Fruit fly (Drosophila melanogaster) whole organism, embryonic: ENCODE measurements around the gene CG15717.

ENCODE experiments used
- CG10654 ChIP-seq: fragments of 200-800 bp; sonication (Bioruptor generic); optimal IDR thresholded peaks from 2 replicates; lab custom pipeline; 2016; ENCODE audit warnings: missing biosample characterization, missing genetic modification characterization
- CG11247 ChIP-seq: fragments of 200-800 bp; sonication (Bioruptor generic); IDR thresholded peaks from 2 replicates; pipeline ENCODE4 v1.3.6; 2022; ENCODE audit warnings: missing biosample characterization, missing genetic modification characterization
- CG11456 ChIP-seq: fragments of 200-800 bp; sonication (Bioruptor generic); IDR thresholded peaks from 3 replicates; pipeline ENCODE4 v1.3.6; 2022; ENCODE audit warnings: missing biosample characterization, missing genetic modification characterization
- CG11504 ChIP-seq: fragments of 200-800 bp; sonication (Bioruptor generic); optimal IDR thresholded peaks from 3 replicates; lab custom pipeline; 2019; ENCODE audit warnings: missing biosample characterization, mild to moderate bottlenecking, missing genetic modification characterization, moderate library complexity
- CG13287 ChIP-seq: fragments of 200-800 bp; sonication (Bioruptor generic); IDR thresholded peaks from 2 replicates; pipeline ENCODE4 v1.3.6; 2022; ENCODE audit warnings: missing biosample characterization, missing genetic modification characterization; ENCODE audit not compliant: partially characterized antibody
- CG13424 ChIP-seq: fragments of 200-800 bp; sonication (Bioruptor generic); optimal IDR thresholded peaks from 2 replicates; lab custom pipeline; 2019; ENCODE audit warnings: missing biosample characterization, mild to moderate bottlenecking, missing genetic modification characterization, moderate library complexity
- CG1529 ChIP-seq: fragments of 200-800 bp; sonication (Bioruptor generic); optimal IDR thresholded peaks from 3 replicates; lab custom pipeline; 2018; ENCODE audit warnings: missing biosample characterization, missing genetic modification characterization
- CG17186 ChIP-seq: fragments of 200-800 bp; sonication (Bioruptor generic); optimal IDR thresholded peaks from 3 replicates; lab custom pipeline; 2017; ENCODE audit warnings: missing biosample characterization, missing genetic modification reagents, missing genetic modification characterization
- CG17359 ChIP-seq: fragments of 200-800 bp; sonication (Bioruptor generic); optimal IDR thresholded peaks from 3 replicates; lab custom pipeline; 2018; ENCODE audit warnings: missing biosample characterization, mild to moderate bottlenecking, missing genetic modification characterization, moderate library complexity
- CG2120 ChIP-seq: fragments of 200-800 bp; sonication (Bioruptor generic); optimal IDR thresholded peaks from 3 replicates; lab custom pipeline; 2016; ENCODE audit warnings: missing biosample characterization, missing genetic modification characterization
- CG3726 ChIP-seq: fragments of 200-800 bp; sonication (Bioruptor generic); IDR thresholded peaks from 3 replicates; pipeline ENCODE4, ENCODE4 v1.3.6; 2022; ENCODE audit warnings: missing biosample characterization, missing genetic modification characterization
- CG5245 ChIP-seq: fragments of 200-800 bp; sonication (Bioruptor generic); optimal IDR thresholded peaks from 3 replicates; lab custom pipeline; 2016; ENCODE audit warnings: missing biosample characterization, missing genetic modification characterization
- CG6254 ChIP-seq: fragments of 200-800 bp; sonication (Bioruptor generic); optimal IDR thresholded peaks from 3 replicates; lab custom pipeline; 2017; ENCODE audit warnings: mild to moderate bottlenecking, missing biosample characterization, missing genetic modification reagents, missing genetic modification characterization
- CG6689 ChIP-seq: fragments of 200-800 bp; sonication (Bioruptor generic); IDR thresholded peaks from 2 replicates; pipeline ENCODE4 v1.3.6; 2022; ENCODE audit warnings: missing biosample characterization, missing genetic modification characterization
- CG7839 ChIP-seq: fragments of 200-800 bp; sonication (Bioruptor generic); optimal IDR thresholded peaks from 3 replicates; lab custom pipeline; 2018; ENCODE audit warnings: missing biosample characterization, mild to moderate bottlenecking, missing genetic modification characterization, moderate library complexity
- CG9215 ChIP-seq: fragments of 200-800 bp; sonication (Bioruptor generic); IDR thresholded peaks from 2 replicates; pipeline ENCODE4 v1.3.6; 2022; ENCODE audit warnings: missing biosample characterization, missing genetic modification characterization
- Dref ChIP-seq: fragments of 200-800 bp; sonication (Bioruptor generic); IDR thresholded peaks from 2 replicates; pipeline ENCODE4 v1.3.6; 2022; ENCODE audit warnings: missing biosample characterization, missing genetic modification characterization
- Fer3 ChIP-seq: fragments of 200-800 bp; sonication (Bioruptor generic); optimal IDR thresholded peaks from 2 replicates; lab custom pipeline; 2018; ENCODE audit warnings: missing biosample characterization, mild to moderate bottlenecking, missing genetic modification characterization, moderate library complexity
- Hand ChIP-seq: fragments of 200-800 bp; sonication (Bioruptor generic); optimal IDR thresholded peaks from 2 replicates; lab custom pipeline; 2017; ENCODE audit warnings: mild to moderate bottlenecking, missing biosample characterization, missing genetic modification reagents, missing genetic modification characterization
- Hmr ChIP-seq: fragments of 200-800 bp; sonication (Bioruptor generic); optimal IDR thresholded peaks from 3 replicates; lab custom pipeline; 2017; ENCODE audit warnings: mild to moderate bottlenecking, missing biosample characterization, missing genetic modification reagents, missing genetic modification characterization
- Kr ChIP-seq: fragments of 200-800 bp; sonication (Bioruptor generic); optimal IDR thresholded peaks from 2 replicates; lab custom pipeline; 2017; ENCODE audit warnings: missing biosample characterization, mild to moderate bottlenecking, missing genetic modification characterization
- Med ChIP-seq: fragments of 200-800 bp; sonication (Bioruptor generic); peaks from one replicate; lab custom pipeline; 2016; ENCODE audit warnings: missing biosample characterization, missing genetic modification characterization, mild to moderate bottlenecking, inconsistent platforms, moderate library complexity
- Myb ChIP-seq: fragments of 200-800 bp; sonication (Bioruptor generic); optimal IDR thresholded peaks from 2 replicates; lab custom pipeline; 2016; ENCODE audit warnings: missing biosample characterization, missing genetic modification characterization
- Neu2 ChIP-seq: fragments of 200-800 bp; sonication (Bioruptor generic); optimal IDR thresholded peaks from 3 replicates; lab custom pipeline; 2016; ENCODE audit warnings: missing biosample characterization, missing genetic modification characterization, borderline replicate concordance
- Optix ChIP-seq: fragments of 200-800 bp; sonication (Bioruptor generic); IDR thresholded peaks from 3 replicates; pipeline ENCODE4 v1.3.6; 2022; ENCODE audit warnings: missing biosample characterization, missing genetic modification characterization
- PHDP ChIP-seq: fragments of 200-800 bp; sonication (Bioruptor generic); optimal IDR thresholded peaks from 3 replicates; lab custom pipeline; 2018; ENCODE audit warnings: missing biosample characterization, mild to moderate bottlenecking, missing genetic modification characterization, moderate library complexity
- Poxn ChIP-seq: fragments of 200-800 bp; sonication (Bioruptor generic); IDR thresholded peaks from 2 replicates; pipeline ENCODE4 v1.3.6; 2022; ENCODE audit warnings: missing biosample characterization, missing genetic modification characterization
- Sox100B ChIP-seq: fragments of 200-800 bp; sonication (Bioruptor generic); optimal IDR thresholded peaks from 3 replicates; lab custom pipeline; 2018; ENCODE audit warnings: missing biosample characterization, mild to moderate bottlenecking, missing genetic modification characterization
- Ssrp ChIP-seq: fragments of 200-800 bp; sonication (Bioruptor generic); optimal IDR thresholded peaks from 2 replicates; lab custom pipeline; 2018; ENCODE audit warnings: missing biosample characterization, mild to moderate bottlenecking, missing genetic modification characterization, moderate library complexity
- amos ChIP-seq: fragments of 200-800 bp; sonication (Bioruptor generic); IDR thresholded peaks from 2 replicates; pipeline ENCODE4 v1.3.6; 2022; ENCODE audit warnings: missing biosample characterization, missing genetic modification characterization; ENCODE audit not compliant: partially characterized antibody
- chif ChIP-seq, 2 experiments: fragments of 200-800 bp; sonication (Bioruptor generic); optimal IDR thresholded peaks; 3 replicates each; lab custom pipeline; 2016; ENCODE audit warnings: missing biosample characterization in 2 of 2, missing genetic modification characterization in 2 of 2
- dimm ChIP-seq: fragments of 200-800 bp; sonication (Bioruptor generic); IDR thresholded peaks from 2 replicates; pipeline ENCODE4 v1.3.6; 2022; ENCODE audit warnings: missing biosample characterization, missing genetic modification characterization
- dm ChIP-seq: fragments of 200-800 bp; sonication (Bioruptor generic); optimal IDR thresholded peaks from 3 replicates; lab custom pipeline; 2016; ENCODE audit warnings: missing biosample characterization, missing genetic modification characterization
- dysf ChIP-seq: fragments of 200-800 bp; sonication (Bioruptor generic); IDR thresholded peaks from 3 replicates; pipeline ENCODE4 v1.3.6; 2022; ENCODE audit warnings: missing biosample characterization, missing genetic modification characterization
- emc ChIP-seq: fragments of 200-800 bp; sonication (Bioruptor generic); optimal IDR thresholded peaks from 2 replicates; lab custom pipeline; 2016; ENCODE audit warnings: missing biosample characterization, missing genetic modification characterization
- eve ChIP-seq, 2 experiments: fragments of >200 bp; optimal IDR thresholded peaks; 2 replicates each; lab custom pipeline; 2017; ENCODE audit warnings: missing biosample characterization in 2 of 2, missing genetic modification characterization in 2 of 2
- ewg ChIP-seq: fragments of 200-800 bp; sonication (Bioruptor generic); optimal IDR thresholded peaks from 3 replicates; lab custom pipeline; 2017; ENCODE audit warnings: mild to moderate bottlenecking, missing biosample characterization, missing genetic modification reagents, missing genetic modification characterization
- fd3F ChIP-seq: fragments of 200-800 bp; sonication (Bioruptor generic); optimal IDR thresholded peaks from 2 replicates; lab custom pipeline; 2018; ENCODE audit warnings: missing biosample characterization, mild to moderate bottlenecking, missing genetic modification characterization, moderate library complexity
- jing ChIP-seq: fragments of 200-800 bp; sonication (Bioruptor generic); optimal IDR thresholded peaks from 2 replicates; lab custom pipeline; 2018; ENCODE audit warnings: missing biosample characterization, mild to moderate bottlenecking, missing genetic modification characterization
- kni ChIP-seq: fragments of 200-800 bp; sonication (Bioruptor generic); optimal IDR thresholded peaks from 3 replicates; lab custom pipeline; 2017; ENCODE audit warnings: mild to moderate bottlenecking, missing biosample characterization, missing genetic modification reagents, missing genetic modification characterization
- nmo ChIP-seq: fragments of 200-800 bp; sonication (Bioruptor generic); optimal IDR thresholded peaks from 2 replicates; lab custom pipeline; 2018; ENCODE audit warnings: missing biosample characterization, mild to moderate bottlenecking, missing genetic modification characterization, moderate library complexity
- psq ChIP-seq: fragments of 200-800 bp; sonication (Bioruptor generic); optimal IDR thresholded peaks from 2 replicates; lab custom pipeline; 2017; ENCODE audit warnings: missing biosample characterization, missing genetic modification characterization
- salm ChIP-seq: fragments of 200-800 bp; sonication (Bioruptor generic); optimal IDR thresholded peaks from 2 replicates; lab custom pipeline; 2018; ENCODE audit warnings: missing biosample characterization, mild to moderate bottlenecking, missing genetic modification characterization
- sc ChIP-seq, 3 experiments: fragments of >200 bp in 2 of 3; fragments of 200-800 bp in 1 of 3; sonication (Bioruptor generic) in 1 of 3; optimal IDR thresholded peaks; 2 replicates in 2 of 3; 3 replicates in 1 of 3; lab custom pipeline; 2017; ENCODE audit warnings: mild to moderate bottlenecking in 1 of 3, missing biosample characterization in 1 of 3, missing genetic modification characterization in 1 of 3, missing genetic modification reagents in 1 of 3
- scrt ChIP-seq: fragments of 200-800 bp; sonication (Bioruptor generic); optimal IDR thresholded peaks from 2 replicates; lab custom pipeline; 2018; ENCODE audit warnings: missing biosample characterization, mild to moderate bottlenecking, missing genetic modification characterization, moderate library complexity
- sr ChIP-seq: fragments of 200-800 bp; sonication (Bioruptor generic); IDR thresholded peaks from 3 replicates; pipeline ENCODE4 v1.3.6; 2022; ENCODE audit warnings: missing biosample characterization, missing genetic modification characterization
- tna ChIP-seq: fragments of 200-800 bp; sonication (Bioruptor generic); IDR thresholded peaks from 2 replicates; pipeline ENCODE4 v1.3.6; 2022; ENCODE audit warnings: missing biosample characterization, missing genetic modification characterization; ENCODE audit not compliant: partially characterized antibody
- toy ChIP-seq: fragments of 200-800 bp; sonication (Bioruptor generic); IDR thresholded peaks from 2 replicates; pipeline ENCODE4 v1.3.6; 2022; ENCODE audit warnings: missing biosample characterization, missing genetic modification characterization

CG15717 gene

dm6 chrX:13131063-13131773 lies 2.5 kb downstream of the CG15717 start (continued):
- TF ChIP-seq kni (GFP tag; lab: Kevin White, UChicago) (peak; percentile 98), dm (peak; percentile 98), CG2120 (GFP tag; lab: Kevin White, UChicago) (peak; percentile 100), CG1529 (peak; percentile 97), sc (optimal IDR thresholded peaks at IDR 0.05; lab: Kevin White, UChicago) (no peak), sc (GFP tag; optimal IDR thresholded peaks at IDR 0.05; lab: Kevin White, UChicago) (peak; percentile 94), Optix (peak; percentile 99), chif (GFP tag; optimal IDR thresholded peaks at IDR 0.05; lab: Kevin White, UChicago) (peak; percentile 99), psq (GFP tag; lab: Kevin White, UChicago) (peak; percentile 93), Hand (peak; percentile 98), toy (GFP tag; lab: Robert Waterston, UW) (peak; percentile 98), CG10654 (GFP tag; lab: Kevin White, UChicago) (peak; percentile 99), CG9215 (GFP tag; lab: Robert Waterston, UW) (peak; percentile 98), dysf (GFP tag; lab: Robert Waterston, UW) (peak; percentile 100), CG17359 (tag; lab: Kevin White, UChicago) (peak; percentile 99), tna (GFP tag; lab: Robert Waterston, UW) (peak; percentile 37; the same call in 1 of the 2 replicates), Sox100B (GFP tag; lab: Kevin White, UChicago) (peak; percentile 94), emc (GFP tag; lab: Kevin White, UChicago) (peak; percentile 98), Poxn (peak; percentile 98), scrt (GFP tag; lab: Kevin White, UChicago) (peak; percentile 97), sr (peak; percentile 98), CG13287 (GFP tag; lab: Robert Waterston, UW) (peak; percentile 64; the same call in 1 of the 2 replicates), Ssrp (tag; lab: Kevin White, UChicago) (peak; percentile 96), nmo (GFP tag; lab: Kevin White, UChicago) (peak; percentile 97), Dref (GFP tag; lab: Robert Waterston, UW) (peak; percentile 58), jing (peak; percentile 97), CG5245 (GFP tag; lab: Kevin White, UChicago) (peak; percentile 99), CG11247 (GFP tag; lab: Robert Waterston, UW) (peak; percentile 99), CG7839 (tag; lab: Kevin White, UChicago) (peak; percentile 99), Med (GFP tag; lab: Kevin White, UChicago) (peak; percentile 100), ewg (GFP tag; lab: Kevin White, UChicago) (peak; percentile 98), CG6689 (GFP tag; lab: Robert Waterston, UW) (peak; percentile 98), Kr (GFP tag; lab: Kevin White, UChicago) (peak; percentile 82), Fer3 (tag; lab: Kevin White, UChicago) (peak; percentile 98), CG13424 (tag; lab: Kevin White, UChicago) (peak; percentile 98), PHDP (tag; lab: Kevin White, UChicago) (peak; percentile 98), CG6254 (GFP tag; lab: Kevin White, UChicago) (peak; percentile 94), CG17186 (GFP tag; lab: Kevin White, UChicago) (peak; percentile 89), eve (GFP tag; optimal IDR thresholded peaks at IDR 0.05; lab: Kevin White, UChicago) (peak; percentile 46 to 95), salm (tag; lab: Kevin White, UChicago) (peak; percentile 96), Neu2 (GFP tag; lab: Kevin White, UChicago) (peak; percentile 95), Hmr (GFP tag; lab: Kevin White, UChicago) (peak; percentile 100), CG3726 (GFP tag; lab: Robert Waterston, UW) (peak; percentile 98), CG11504 (tag; lab: Kevin White, UChicago) (peak; percentile 97), CG11456 (GFP tag; lab: Robert Waterston, UW) (peak; percentile 100), Myb (GFP tag; lab: Kevin White, UChicago) (peak; percentile 95), amos (GFP tag; lab: Robert Waterston, UW) (peak; percentile 41; the same call in 1 of the 2 replicates), fd3F (GFP tag; lab: Kevin White, UChicago) (peak; percentile 98), dimm (GFP tag; lab: Robert Waterston, UW) (peak; percentile 99)
